Worm (Caenorhabditis elegans) whole organism, L1 larva: ENCODE data around the gene dod-24.

Source experiments
- aly-2 ChIP-seq: fragments of 150-350 bp; optimal IDR thresholded peaks from 2 replicates; lab custom pipeline; 2014; ENCODE audit warnings: missing biosample characterization, missing genetic modification characterization
- efl-1 ChIP-seq, 4 experiments: fragments of 150-350 bp; optimal IDR thresholded peaks in 3 of 4; peaks in 1 of 4; 1 replicate in 1 of 4; 2 replicates in 3 of 4; lab custom pipeline; 2014; ENCODE audit warnings: missing biosample characterization in 2 of 4, missing genetic modification characterization in 2 of 4, missing genetic modification reagents in 2 of 4
- elt-2 ChIP-seq: sonication (generic microtip); optimal IDR thresholded peaks from 2 replicates; lab custom pipeline; 2016; ENCODE audit warnings: missing genetic modification characterization, mild to moderate bottlenecking, inconsistent platforms, missing compliant biosample characterization, missing genetic modification reagents
- elt-3 ChIP-seq, 6 experiments: fragments of 150-350 bp in 1 of 6; sonication (generic microtip); optimal IDR thresholded peaks; 2 replicates each; lab custom pipeline; 2017 to 2018; ENCODE audit warnings: missing biosample characterization in 6 of 6, missing genetic modification characterization in 6 of 6, inconsistent platforms in 1 of 6
- fkh-10 ChIP-seq: sonication (generic microtip); optimal IDR thresholded peaks from 2 replicates; lab custom pipeline; 2017; ENCODE audit warnings: missing biosample characterization, missing genetic modification reagents, missing genetic modification characterization
- irx-1 ChIP-seq: sonication (generic microtip); optimal IDR thresholded peaks from 2 replicates; lab custom pipeline; 2016; ENCODE audit warnings: missing genetic modification characterization, missing compliant biosample characterization
- jun-1 ChIP-seq: fragments of 150-350 bp; optimal IDR thresholded peaks from 2 replicates; lab custom pipeline; 2014; ENCODE audit warnings: missing biosample characterization, missing genetic modification reagents, missing genetic modification characterization
- lin-13 ChIP-seq: fragments of 150-350 bp; optimal IDR thresholded peaks from 2 replicates; lab custom pipeline; 2014; ENCODE audit warnings: missing biosample characterization, missing genetic modification reagents, missing genetic modification characterization
- lin-35 ChIP-seq, 2 experiments: fragments of 150-350 bp; optimal IDR thresholded peaks; 2 replicates each; lab custom pipeline; 2014; ENCODE audit warnings: missing biosample characterization in 2 of 2, missing genetic modification characterization in 2 of 2, missing genetic modification reagents in 2 of 2
- lin-39 ChIP-seq: fragments of 150-350 bp; optimal IDR thresholded peaks from 2 replicates; lab custom pipeline; 2014; ENCODE audit warnings: missing biosample characterization, missing genetic modification reagents, missing genetic modification characterization
- nhr-11 ChIP-seq: fragments of 150-350 bp; optimal IDR thresholded peaks from 2 replicates; lab custom pipeline; 2014; ENCODE audit warnings: missing biosample characterization, missing genetic modification characterization
- nhr-12 ChIP-seq: sonication (generic microtip); optimal IDR thresholded peaks from 2 replicates; lab custom pipeline; 2017; ENCODE audit warnings: missing biosample characterization, missing genetic modification characterization
- nhr-19 ChIP-seq: fragments of 200-800 bp; sonication (Bioruptor generic); conservative IDR thresholded peaks from 2 replicates; pipeline ENCODE4 v1.3.6; 2022; ENCODE audit warnings: missing genetic modification characterization, missing compliant biosample characterization
- nhr-85 ChIP-seq: sonication (generic microtip); peaks from one replicate; lab custom pipeline; 2016; ENCODE audit warnings: missing genetic modification characterization, inconsistent platforms, missing compliant biosample characterization
- nhr-90 ChIP-seq: sonication (generic microtip); optimal IDR thresholded peaks from 2 replicates; lab custom pipeline; 2016; ENCODE audit warnings: mild to moderate bottlenecking, missing genetic modification characterization, missing compliant biosample characterization; ENCODE audit not compliant: poor library complexity
- pag-3 ChIP-seq: sonication (generic microtip); optimal IDR thresholded peaks from 2 replicates; lab custom pipeline; 2017; ENCODE audit warnings: missing genetic modification characterization, mild to moderate bottlenecking, missing compliant biosample characterization, antibody characterized with exemption, borderline replicate concordance; ENCODE audit not compliant: insufficient read depth
- pqm-1 ChIP-seq: sonication (generic microtip); optimal IDR thresholded peaks from 3 replicates; lab custom pipeline; 2017; ENCODE audit warnings: missing biosample characterization, missing genetic modification characterization
- rnt-1 ChIP-seq: sonication (generic microtip); optimal IDR thresholded peaks from 2 replicates; lab custom pipeline; 2016; ENCODE audit warnings: mild to moderate bottlenecking, missing genetic modification characterization, moderate library complexity, missing compliant biosample characterization
- snpc-4 ChIP-seq: fragments of 150-350 bp; optimal IDR thresholded peaks from 2 replicates; lab custom pipeline; 2014; ENCODE audit warnings: missing biosample characterization, missing genetic modification characterization
- tbx-2 ChIP-seq: sonication (generic microtip); optimal IDR thresholded peaks from 2 replicates; lab custom pipeline; 2016; ENCODE audit warnings: missing genetic modification characterization, missing compliant biosample characterization
- tlp-1 ChIP-seq: fragments of 150-350 bp; optimal IDR thresholded peaks from 2 replicates; lab custom pipeline; 2014; ENCODE audit warnings: missing biosample characterization, missing genetic modification characterization
- unc-130 ChIP-seq: fragments of 150-350 bp; optimal IDR thresholded peaks from 2 replicates; lab custom pipeline; 2017; ENCODE audit warnings: missing biosample characterization, missing genetic modification characterization, inconsistent platforms
- vab-15 ChIP-seq: sonication (generic microtip); optimal IDR thresholded peaks from 2 replicates; lab custom pipeline; 2017; ENCODE audit warnings: missing genotype, mild to moderate bottlenecking, missing genetic modification characterization, missing compliant biosample characterization
- xbp-1 ChIP-seq: sonication (generic microtip); optimal IDR thresholded peaks from 2 replicates; lab custom pipeline; 2016; ENCODE audit warnings: missing genetic modification characterization, missing compliant biosample characterization
- zip-4 ChIP-seq: fragments of 200-800 bp; sonication (Bioruptor generic); optimal IDR thresholded peaks from 2 replicates; lab custom pipeline; 2018; ENCODE audit warnings: mild to moderate bottlenecking, missing genetic modification characterization, moderate library complexity, missing compliant biosample characterization

The dod-24 gene

ce11 chrIV:12896371-12896882 lies 44.7 kb downstream of the dod-24 start, which contains the start of gene K08D8.7:
Gene K08D8.7 (plus strand): TSS chrIV:12896832.
- TF ChIP-seq nhr-19 (no peak), unc-130 (no peak), nhr-12 (tag; lab: Kevin White, UChicago) (no peak), nhr-90 (no peak), elt-2 (tag; lab: Kevin White, UChicago) (peak; percentile 58), zip-4 (no peak), snpc-4 (tag; lab: Kevin White, UChicago) (no peak), tlp-1 (tag; lab: Kevin White, UChicago) (no peak), lin-35 (GFP tag; optimal IDR thresholded peaks at IDR 0.05; lab: Kevin White, UChicago) (peak in 1 of 2 experiments; percentile 24)

DNA sequence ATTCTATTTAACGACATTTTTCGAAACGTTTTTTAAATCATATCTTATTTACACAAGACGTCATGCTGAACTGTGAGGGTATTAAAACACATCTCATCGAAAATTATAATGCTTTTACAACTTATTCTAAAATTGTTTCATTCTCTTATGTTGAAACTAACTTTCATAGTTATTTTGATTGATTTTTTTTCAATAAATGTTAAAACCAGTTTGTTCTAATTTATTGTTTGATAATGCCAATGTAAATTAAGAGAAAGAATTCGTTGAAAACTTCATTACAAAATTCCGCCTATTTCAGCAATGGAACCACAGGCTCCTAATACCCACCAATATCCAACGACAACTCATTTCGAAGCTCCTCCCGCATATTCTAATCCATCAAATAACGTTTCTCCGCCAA lies 46.2 kb downstream of the dod-24 start, which contains the start of gene K08D8.11:
TSS of gene K08D8.11 (plus strand) at position 301 of the 400 bp plus-strand sequence.
- no peak for TF ChIP-seq rnt-1 (tag; lab: Kevin White, UChicago)
- TF ChIP-seq nhr-11 (tag; lab: Kevin White, UChicago), result no peak

DNA sequence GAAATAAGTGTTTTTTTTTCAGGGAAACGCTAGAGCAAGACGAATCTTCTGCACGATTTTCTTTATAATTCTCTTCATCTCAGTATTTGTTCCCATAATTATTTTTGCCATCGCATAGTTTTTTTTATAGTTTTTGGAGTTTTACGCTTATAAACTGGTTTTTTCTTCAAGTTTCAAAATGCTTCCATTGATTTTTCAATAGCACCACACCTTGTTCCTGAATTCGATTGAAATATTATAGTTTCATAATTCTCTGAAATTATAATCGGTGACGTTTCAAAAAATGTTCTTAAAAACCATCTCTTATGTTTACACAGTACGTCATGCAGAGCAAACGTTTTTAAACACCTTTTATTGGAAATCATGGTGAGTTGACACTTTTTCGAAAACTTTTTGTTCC lies 48.0 kb downstream of the dod-24 start, which contains the start of gene K08D8.12:
TSS of gene K08D8.12 (plus strand) at position 301 of the 400 bp plus-strand sequence.
- peak; percentile 6 for TF ChIP-seq nhr-85 (tag; lab: Kevin White, UChicago)
- TF ChIP-seq irx-1 (tag; lab: Kevin White, UChicago), result no peak
- TF ChIP-seq, all 84 proteins: peak for 1

ce11 chrIV:12892194-12892593 lies 49.0 kb downstream of the dod-24 start, which contains the start of gene K08D8.1:
Gene K08D8.1 (plus strand): TSS chrIV:12892494.
- TF ChIP-seq tbx-2 (tag; lab: Kevin White, UChicago) (no peak), aly-2 (tag; lab: Kevin White, UChicago) (no peak), elt-3 (tag; optimal IDR thresholded peaks at IDR 0.05; lab: Kevin White, UChicago) (no peak), lin-13 (GFP tag; lab: Kevin White, UChicago) (no peak), nhr-90 (no peak)

ce11 chrIV:12891080-12891479 lies 50.1 kb downstream of the dod-24 start:
- TF ChIP-seq lin-39, result no peak
- TF ChIP-seq elt-2 (tag; lab: Kevin White, UChicago), result peak; percentile 17
- no peak for TF ChIP-seq pag-3 (tag; lab: Kevin White, UChicago)

DNA sequence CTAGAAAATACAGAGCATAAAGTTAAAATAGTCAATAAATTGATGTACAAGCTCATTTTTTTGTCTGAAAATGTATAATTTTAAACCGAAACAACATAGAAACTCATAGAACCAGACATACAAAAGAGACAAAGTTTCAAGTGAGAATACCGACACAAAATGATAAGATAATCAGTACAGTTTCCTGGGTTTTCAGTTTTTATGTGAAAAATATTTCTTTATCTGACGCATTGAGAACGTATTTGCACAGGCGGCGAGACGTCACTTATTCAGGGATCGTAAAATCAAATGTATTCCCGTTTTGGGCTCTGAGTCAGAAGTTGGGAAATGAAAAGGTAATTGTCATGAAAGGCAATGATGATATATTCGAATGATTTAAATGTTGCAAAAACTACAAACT lies 50.7 kb downstream of the dod-24 start, which contains the start of gene K08D8.6:
TSS of gene K08D8.6 (minus strand) at position 64 of the 400 bp plus-strand sequence.
- TF ChIP-seq nhr-12 (tag; lab: Kevin White, UChicago) (no peak), fkh-10 (GFP tag; lab: Kevin White, UChicago) (no peak), efl-1 (optimal IDR thresholded peaks at IDR 0.05; lab: Kevin White, UChicago) (no peak), efl-1 (GFP tag; optimal IDR thresholded peaks at IDR 0.05 in 1 of 2; lab: Kevin White, UChicago) (peak in 1 of 2 experiments; percentile 30), xbp-1 (tag; lab: Kevin White, UChicago) (no peak), pqm-1 (tag; lab: Kevin White, UChicago) (peak; percentile 78), elt-2 (tag; lab: Kevin White, UChicago) (peak; percentile 88), jun-1 (tag; lab: Kevin White, UChicago) (peak; percentile 7), vab-15 (tag; lab: Kevin White, UChicago) (no peak)
